Worm (Caenorhabditis elegans) whole organism, mixed stage, embryonic: Measurements from ENCODE around the gene ges-1.

Source experiments
- lin-13 ChIP-seq: fragments of 150-350 bp; optimal IDR thresholded peaks from 2 replicates; lab custom pipeline; 2014; ENCODE audit warnings: missing biosample characterization, missing genetic modification characterization
- mls-2 ChIP-seq: sonication (generic microtip); optimal IDR thresholded peaks from 2 replicates; lab custom pipeline; 2016; ENCODE audit warnings: mild to moderate bottlenecking, missing genetic modification characterization, moderate library complexity, missing compliant biosample characterization
- nhr-2 ChIP-seq: fragments of 150-350 bp; optimal IDR thresholded peaks from 2 replicates; lab custom pipeline; 2014; ENCODE audit warnings: missing biosample characterization, missing genetic modification characterization
- nhr-237 ChIP-seq: fragments of 150-350 bp; optimal IDR thresholded peaks from 2 replicates; lab custom pipeline; 2014; ENCODE audit warnings: missing biosample characterization, missing genetic modification characterization
- nhr-28 ChIP-seq: fragments of 150-350 bp; optimal IDR thresholded peaks from 2 replicates; lab custom pipeline; 2014; ENCODE audit warnings: missing biosample characterization, missing genetic modification characterization
- pha-4 ChIP-seq: fragments of 150-350 bp; optimal IDR thresholded peaks from 2 replicates; lab custom pipeline; 2018; ENCODE audit warnings: missing biosample characterization, missing genetic modification reagents, missing genetic modification characterization
- unc-39 ChIP-seq: fragments of 150-350 bp; optimal IDR thresholded peaks from 2 replicates; lab custom pipeline; 2014; ENCODE audit warnings: missing biosample characterization, missing genetic modification characterization
- unc-62 ChIP-seq: fragments of 150-350 bp; optimal IDR thresholded peaks from 2 replicates; lab custom pipeline; 2014; ENCODE audit warnings: missing biosample characterization, missing genetic modification reagents, missing genetic modification characterization
- zip-8 ChIP-seq: fragments of 150-350 bp; optimal IDR thresholded peaks from 2 replicates; lab custom pipeline; 2014; ENCODE audit warnings: missing biosample characterization, missing genetic modification characterization
- ztf-11 ChIP-seq: fragments of 150-350 bp; optimal IDR thresholded peaks from 2 replicates; lab custom pipeline; 2014; ENCODE audit warnings: missing biosample characterization, missing genetic modification characterization

DNA sequence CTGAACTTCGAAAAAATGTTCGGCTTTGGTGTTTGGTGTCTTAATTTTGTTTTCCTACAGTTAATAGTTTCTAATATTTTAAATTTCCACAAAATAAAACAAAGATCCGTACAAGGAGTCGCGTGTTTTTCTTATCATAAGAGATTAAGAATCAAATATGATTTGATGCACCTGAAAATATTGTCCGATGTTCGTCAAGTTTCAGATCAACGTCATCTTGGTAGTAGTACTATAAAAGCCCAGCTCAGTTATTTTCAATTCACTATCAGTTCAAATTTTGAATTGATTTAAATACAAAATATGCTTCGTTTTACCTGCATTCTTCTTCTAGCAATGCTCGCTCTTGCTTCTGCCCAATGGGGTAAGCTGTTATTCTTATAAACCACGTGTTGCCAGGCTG is 13.1 kb upstream of the ges-1 start, which contains the start of gene cnc-5:
- TF ChIP-seq ztf-11 (no peak), unc-39 (tag; lab: Kevin White, UChicago) (no peak), nhr-2 (no peak), unc-62 (no peak), nhr-28 (no peak), nhr-237 (tag; lab: Kevin White, UChicago) (no peak), lin-13 (no peak), pha-4 (tag; lab: Kevin White, UChicago) (no peak), zip-8 (tag; lab: Kevin White, UChicago) (no peak), mls-2 (tag; lab: Kevin White, UChicago) (no peak)
